Worm (Caenorhabditis elegans) whole organism, L1 larva: ENCODE measurements around the gene col-44.

ENCODE experiments used
- elt-2 ChIP-seq: sonication (generic microtip); optimal IDR thresholded peaks from 2 replicates; lab custom pipeline; 2016; ENCODE audit warnings: missing genetic modification characterization, mild to moderate bottlenecking, inconsistent platforms, missing compliant biosample characterization, missing genetic modification reagents
- mep-1 ChIP-seq: fragments of 150-350 bp; optimal IDR thresholded peaks from 2 replicates; lab custom pipeline; 2014; ENCODE audit warnings: missing biosample characterization, missing genetic modification characterization
- nhr-28 ChIP-seq: fragments of 150-350 bp; optimal IDR thresholded peaks from 2 replicates; lab custom pipeline; 2014; ENCODE audit warnings: missing biosample characterization, missing genetic modification characterization
- unc-62 ChIP-seq: fragments of 150-350 bp; optimal IDR thresholded peaks from 2 replicates; lab custom pipeline; 2014; ENCODE audit warnings: missing biosample characterization, missing genetic modification reagents, missing genetic modification characterization

ce11 chrX:13591953-13592352, 678 bp downstream of the col-44 start:
- TF ChIP-seq nhr-28 (tag; lab: Kevin White, UChicago) (no peak), unc-62 (GFP tag; lab: Kevin White, UChicago) (no peak), mep-1 (tag; lab: Kevin White, UChicago) (no peak), elt-2 (no peak)
